Worm (Caenorhabditis elegans) whole organism, young adult: Measurements from ENCODE around the gene F42A9.11.

Source experiments
- Y53F4B.3 ChIP-seq: fragments of 200-800 bp; sonication (Bioruptor generic); IDR thresholded peaks from 2 replicates; pipeline ENCODE4 v1.3.6; 2022; ENCODE audit warnings: missing genetic modification reagents, missing genetic modification characterization, missing compliant biosample characterization
- attf-6 ChIP-seq: fragments of 200-800 bp; sonication (Bioruptor generic); IDR thresholded peaks from 2 replicates; pipeline ENCODE4 v1.3.6; 2022; ENCODE audit warnings: missing genetic modification reagents, missing genetic modification characterization, missing compliant biosample characterization
- ceh-40 ChIP-seq: fragments of 200-800 bp; sonication (Bioruptor generic); IDR thresholded peaks from 2 replicates; pipeline ENCODE4 v1.3.6; 2022; ENCODE audit warnings: missing genetic modification characterization, missing compliant biosample characterization
- ets-4 ChIP-seq: fragments of 200-800 bp; sonication (Bioruptor generic); optimal IDR thresholded peaks from 2 replicates; lab custom pipeline; 2018; ENCODE audit warnings: mild to moderate bottlenecking, missing genetic modification characterization, missing compliant biosample characterization
- let-607 ChIP-seq, 2 experiments: fragments of 200-800 bp in 1 of 2; sonication (Bioruptor generic) in 1 of 2; sonication (generic microtip) in 1 of 2; optimal IDR thresholded peaks; 2 replicates each; lab custom pipeline; 2016 to 2018; ENCODE audit warnings: mild to moderate bottlenecking in 2 of 2, missing compliant biosample characterization in 2 of 2, missing genetic modification characterization in 2 of 2, moderate library complexity in 2 of 2, missing genotype in 1 of 2
- pha-4 ChIP-seq: fragments of 150-350 bp; sonication (generic microtip); optimal IDR thresholded peaks from 2 replicates; lab custom pipeline; 2014; ENCODE audit warnings: missing biosample characterization, missing genetic modification reagents, missing genetic modification characterization

- TF ChIP-seq Y53F4B.3 (GFP tag; lab: Robert Waterston, UW) (no peak), let-607 (tag; optimal IDR thresholded peaks at IDR 0.05; lab: Kevin White, UChicago) (no peak), ceh-40 (GFP tag; lab: Robert Waterston, UW) (no peak), attf-6 (GFP tag; lab: Robert Waterston, UW) (no peak), ets-4 (no peak), pha-4 (no peak)
Measured at ce11 chrIV:8597504-8597903, 29.9 kb upstream of the F42A9.11 start.
